Fruit fly (Drosophila melanogaster): Measurements from ENCODE around the gene Men-b.
A peak's percentile ranks its signal among the peaks of the same experiment; 100 is the strongest.

Men-b gene

dm6 chr3R:27160858-27161257, 9.4 kb downstream of the Men-b start, which contains the start of gene CG5909:
CG5909 (plus strand) TSS chr3R:27161158.
- TF ChIP-seq CG4854 (GFP tag; optimal IDR thresholded peaks at IDR 0.05) (no peak), Meics (GFP tag; optimal IDR thresholded peaks at IDR 0.05) (no peak), Hr3 (GFP tag; optimal IDR thresholded peaks at IDR 0.05) (no peak), fd102C (GFP tag; optimal IDR thresholded peaks at IDR 0.05) (no peak), CG7556 (GFP tag; optimal IDR thresholded peaks at IDR 0.05) (no peak), esg (GFP tag; conservative IDR thresholded peaks at IDR 0.05) (no peak), Hr39 (optimal IDR thresholded peaks at IDR 0.05) (no peak), ci (GFP tag; IDR thresholded peaks at IDR 0.05) (no peak), stwl (tag; optimal IDR thresholded peaks at IDR 0.05) (no peak), Fer2 (tag; optimal IDR thresholded peaks at IDR 0.05) (no peak), CG6791 (GFP tag; IDR thresholded peaks at IDR 0.05; ENCODE audit: partially characterized antibody) (no peak), Drgx (GFP tag; IDR thresholded peaks at IDR 0.05) (no peak), disco-r (GFP tag; optimal IDR thresholded peaks at IDR 0.05) (no peak), Camta (GFP tag; optimal IDR thresholded peaks at IDR 0.05) (no peak), CG34422 (GFP tag; IDR thresholded peaks at IDR 0.05) (no peak)

- TF ChIP-seq amos (GFP tag; IDR thresholded peaks at IDR 0.05; ENCODE audit: partially characterized antibody): no peak
- no peak for TF ChIP-seq CG30403 (GFP tag; optimal IDR thresholded peaks at IDR 0.05)
- no peak for TF ChIP-seq repo (GFP tag; optimal IDR thresholded peaks at IDR 0.05)
- TF ChIP-seq YL-1 (GFP tag; optimal IDR thresholded peaks at IDR 0.05): no peak
- no peak for TF ChIP-seq br (optimal IDR thresholded peaks at IDR 0.05)
Measured at dm6 chr3R:27162824-27163223, 11.4 kb downstream of the Men-b start, which contains the start of gene ppk31. ppk31 (plus strand) TSS chr3R:27163124.

dm6 chr3R:27165416-27165982, 14.0 kb downstream of the Men-b start, which contains the start of the genes CG34293 and spn-D:
CG34293 (minus strand) TSS chr3R:27165575.
spn-D (plus strand) TSS chr3R:27165716.
- TF ChIP-seq Opbp (GFP tag; IDR thresholded peaks at IDR 0.05; ENCODE audit: partially characterized antibody) (0 out of 3 replicates have a peak, but pooled peaks have one; percentile 31), Dp (GFP tag; optimal IDR thresholded peaks at IDR 0.05) (peak; percentile 40), amos (GFP tag; IDR thresholded peaks at IDR 0.05; ENCODE audit: partially characterized antibody) (0 out of 2 replicates have a peak, but pooled peaks have one; percentile 18), CG1603 (tag; optimal IDR thresholded peaks at IDR 0.05) (peak; percentile 39), Ets97D (GFP tag; optimal IDR thresholded peaks at IDR 0.05) (peak; percentile 8), fd102C (GFP tag; optimal IDR thresholded peaks at IDR 0.05) (no peak), gfzf (GFP tag; optimal IDR thresholded peaks at IDR 0.05) (peak; percentile 72), unc-4 (GFP tag; IDR thresholded peaks at IDR 0.05; ENCODE audit: partially characterized antibody) (0 out of 2 replicates have a peak, but pooled peaks have one; percentile 23), CG34422 (GFP tag; IDR thresholded peaks at IDR 0.05) (0 out of 3 replicates have a peak, but pooled peaks have one; percentile 13), CG2199 (GFP tag; IDR thresholded peaks at IDR 0.05) (peak; percentile 55; the same call in 1 of the 3 replicates), pzg (GFP tag; optimal IDR thresholded peaks at IDR 0.05) (peak; percentile 54), Myb (GFP tag; optimal IDR thresholded peaks at IDR 0.05) (peak; percentile 18), CG6272 (GFP tag; IDR thresholded peaks at IDR 0.05) (no peak), Med (GFP tag) (peak; percentile 4), stwl (tag; optimal IDR thresholded peaks at IDR 0.05) (peak; percentile 53), bowl (GFP tag; IDR thresholded peaks at IDR 0.05) (no peak), MESR4 (GFP tag; optimal IDR thresholded peaks at IDR 0.05) (peak; percentile 20), CG4617 (GFP tag; optimal IDR thresholded peaks at IDR 0.05; ENCODE audit: borderline replicate concordance) (peak; percentile 29), CG18011 (GFP tag; optimal IDR thresholded peaks at IDR 0.05) (peak; percentile 97), grn (GFP tag; optimal IDR thresholded peaks at IDR 0.05) (peak; percentile 5), bigmax (GFP tag; optimal IDR thresholded peaks at IDR 0.05) (no peak), CG6654 (GFP tag; optimal IDR thresholded peaks at IDR 0.05) (no peak), Scr (GFP tag; IDR thresholded peaks at IDR 0.05; ENCODE audit: partially characterized antibody) (0 out of 2 replicates have a peak, but pooled peaks have one; percentile 15), maf-S (GFP tag; optimal IDR thresholded peaks at IDR 0.05) (no peak), CG13287 (GFP tag; IDR thresholded peaks at IDR 0.05; ENCODE audit: partially characterized antibody) (peak; percentile 64), E2f2 (GFP tag; IDR thresholded peaks at IDR 0.05) (peak; percentile 74), knrl (GFP tag; IDR thresholded peaks at IDR 0.05; ENCODE audit: partially characterized antibody) (0 out of 3 replicates have a peak, but pooled peaks have one; percentile 10), MBD-R2 (GFP tag; IDR thresholded peaks at IDR 0.05) (peak; percentile 94), CG3407 (GFP tag; optimal IDR thresholded peaks at IDR 0.05) (no peak), chinmo (GFP tag; IDR thresholded peaks at IDR 0.05; ENCODE audit: partially characterized antibody) (0 out of 4 replicates have a peak, but pooled peaks have one; percentile 40)

Measured in whole organism, embryonic.